Worm (Caenorhabditis elegans) whole organism, late embryonic: ENCODE results near the gene sdz-5.

ENCODE experiments used
- K02D7.2 ChIP-seq: sonication (generic microtip); optimal IDR thresholded peaks from 2 replicates; lab custom pipeline; 2017; ENCODE audit warnings: mild to moderate bottlenecking, missing genetic modification characterization, missing compliant biosample characterization
- ceh-45 ChIP-seq: fragments of 200-800 bp; sonication (Bioruptor generic); IDR thresholded peaks from 2 replicates; pipeline ENCODE4 v1.3.6; 2022; ENCODE audit warnings: missing genetic modification reagents, missing genetic modification characterization, missing compliant biosample characterization
- mec-3 ChIP-seq: sonication (generic microtip); optimal IDR thresholded peaks from 2 replicates; lab custom pipeline; 2016; ENCODE audit warnings: borderline replicate concordance, missing genetic modification characterization, missing compliant biosample characterization
- unc-86 ChIP-seq: sonication (generic microtip); optimal IDR thresholded peaks from 2 replicates; lab custom pipeline; 2016; ENCODE audit warnings: missing genetic modification characterization, missing compliant biosample characterization

- TF ChIP-seq ceh-45 (no peak), mec-3 (tag; lab: Kevin White, UChicago) (no peak), K02D7.2 (tag; lab: Kevin White, UChicago) (no peak), unc-86 (no peak)
Observed at ce11 chrII:2984383-2984782, 24.1 kb upstream of the sdz-5 start.
